Fruit fly (Drosophila melanogaster): ENCODE measurements around the gene vib.
A peak's percentile ranks its signal among the peaks of the same experiment; 100 is the strongest.

- TF ChIP-seq CG14711 (tag; optimal IDR thresholded peaks at IDR 0.05) (peak; percentile 31), CG7101 (tag; optimal IDR thresholded peaks at IDR 0.05) (no peak), Mnt (GFP tag; optimal IDR thresholded peaks at IDR 0.05) (no peak)
Measured at dm6 chr3R:19167521-19167920, 58.9 kb downstream of the vib start.
